Worm (Caenorhabditis elegans): ENCODE results near the gene gta-1.

gta-1 gene

ce11 chrIV:10216704-10217296 lies 36.3 kb downstream of the gta-1 start (continued):
- no peak for TF ChIP-seq hsf-1 (GFP tag; IDR thresholded peaks at IDR 0.05)
- TF ChIP-seq mes-4 (tag; optimal IDR thresholded peaks at IDR 0.05), result no peak
- TF ChIP-seq cebp-1 (GFP tag; IDR thresholded peaks at IDR 0.05), result no peak
- TF ChIP-seq cebp-1 (tag; optimal IDR thresholded peaks at IDR 0.05), result no peak
- TF ChIP-seq F10E7.11 (tag; optimal IDR thresholded peaks at IDR 0.05), result no peak
- no peak for TF ChIP-seq F39B2.1 (GFP tag; IDR thresholded peaks at IDR 0.05)
- TF ChIP-seq aptf-2 (GFP tag; conservative IDR thresholded peaks at IDR 0.05), result no peak
- no peak for TF ChIP-seq nfyb-1 (GFP tag; IDR thresholded peaks at IDR 0.05)

DNA sequence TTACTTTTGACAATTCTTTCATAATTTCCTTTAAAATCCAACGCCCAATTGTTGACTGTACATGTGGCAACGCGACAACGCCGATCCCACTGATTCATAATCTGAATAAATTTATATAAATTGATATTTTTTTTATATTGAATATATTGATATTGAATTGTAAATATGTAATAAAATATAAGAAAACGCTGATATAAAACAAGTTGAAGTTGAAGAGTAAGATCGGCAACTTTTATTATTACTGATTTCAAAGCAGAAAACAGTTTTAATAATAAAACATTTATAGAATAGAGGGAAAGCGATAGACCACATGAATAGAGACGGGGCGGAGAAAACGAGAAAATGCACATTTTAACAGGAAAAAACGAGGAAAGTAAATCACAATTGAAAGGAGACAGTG lies 38.7 kb downstream of the gta-1 start, which contains the start of gene qns-1:
Gene qns-1, minus strand, starts transcription at position 101 of the 400 bp plus-strand sequence.
- TF ChIP-seq lin-35 (GFP tag; optimal IDR thresholded peaks at IDR 0.05) (peak in 1 of 3 experiments; percentile 12), snpc-3.4 (tag; optimal IDR thresholded peaks at IDR 0.05) (peak; percentile 15), B0035.1 (tag; optimal IDR thresholded peaks at IDR 0.05) (no peak), rcor-1 (GFP tag; IDR thresholded peaks at IDR 0.05) (no peak)

- no peak for TF ChIP-seq hmg-20 (GFP tag; IDR thresholded peaks at IDR 0.05)
- TF ChIP-seq ztf-25 (GFP tag; IDR thresholded peaks at IDR 0.05), result no peak
- TF ChIP-seq dox-1 (GFP tag; IDR thresholded peaks at IDR 0.05), result no peak
- no peak for TF ChIP-seq snpc-1.1 (tag; optimal IDR thresholded peaks at IDR 0.05; ENCODE audit: insufficient read depth)
- no peak for TF ChIP-seq ceh-100 (GFP tag; IDR thresholded peaks at IDR 0.05)
Observed at ce11 chrIV:10221187-10221586, 40.7 kb downstream of the gta-1 start, which contains the start of gene tram-1. Gene tram-1 (minus strand): TSS chrIV:10221287.

ce11 chrIV:10222122-10222589 lies 41.7 kb downstream of the gta-1 start, which contains the start of gene C24F3.2:
Gene C24F3.2 (plus strand): TSS chrIV:10222539.
- TF ChIP-seq F33H1.4 (GFP tag; IDR thresholded peaks at IDR 0.05), result no peak
- TF ChIP-seq lag-1 (GFP tag; IDR thresholded peaks at IDR 0.05), result no peak
- peak; percentile 69 for TF ChIP-seq nhr-80 (tag; optimal IDR thresholded peaks at IDR 0.05)
- no peak for TF ChIP-seq nfya-2 (GFP tag; IDR thresholded peaks at IDR 0.05)
- peak; percentile 80; the same call in 1 of the 2 replicates for TF ChIP-seq hmg-1.2 (GFP tag; IDR thresholded peaks at IDR 0.05)
- TF ChIP-seq pbrm-1 (GFP tag; IDR thresholded peaks at IDR 0.05), result 0 out of 2 replicates have a peak, but pooled peaks have one; percentile 32
- peak; percentile 48 for TF ChIP-seq F23B12.7 (tag; optimal IDR thresholded peaks at IDR 0.05; ENCODE audit: insufficient read depth)
- TF ChIP-seq ztf-3 (GFP tag; optimal IDR thresholded peaks at IDR 0.05), result no peak
- TF ChIP-seq K12H6.12 (tag; optimal IDR thresholded peaks at IDR 0.05), result peak; percentile 74
- TF ChIP-seq Y53G8AR.9 (GFP tag; conservative IDR thresholded peaks at IDR 0.05), result no peak
- peak in 1 of 3 experiments; percentile 46 for TF ChIP-seq lin-35 (GFP tag; optimal IDR thresholded peaks at IDR 0.05)
- no peak for TF ChIP-seq nhr-120 (GFP tag; IDR thresholded peaks at IDR 0.05)
- peak; percentile 27 for TF ChIP-seq lsl-1 (GFP tag; optimal IDR thresholded peaks at IDR 0.05)
- peak; percentile 79 for TF ChIP-seq attf-5 (GFP tag; optimal IDR thresholded peaks at IDR 0.05)
- TF ChIP-seq hlh-12 (tag; optimal IDR thresholded peaks at IDR 0.05), result no peak
- TF ChIP-seq dpl-1 (GFP tag; optimal IDR thresholded peaks at IDR 0.05), result no peak
- no peak for TF ChIP-seq B0035.1 (tag; optimal IDR thresholded peaks at IDR 0.05)
- no peak for TF ChIP-seq mel-28 (tag; optimal IDR thresholded peaks at IDR 0.05; ENCODE audit: borderline replicate concordance)
- no peak for TF ChIP-seq B0019.2 (GFP tag; conservative IDR thresholded peaks at IDR 0.05)
- TF ChIP-seq dpff-1 (tag; optimal IDR thresholded peaks at IDR 0.05), result no peak
- TF ChIP-seq efl-1 (GFP tag; optimal IDR thresholded peaks at IDR 0.05), result peak; percentile 28
- no peak for TF ChIP-seq snpc-1.1 (tag; optimal IDR thresholded peaks at IDR 0.05; ENCODE audit: insufficient read depth)
- TF ChIP-seq let-607 (tag; optimal IDR thresholded peaks at IDR 0.05), result peak; percentile 98 to 99
- TF ChIP-seq lin-26 (GFP tag; IDR thresholded peaks at IDR 0.05), result no peak
- TF ChIP-seq F49E8.2 (tag; optimal IDR thresholded peaks at IDR 0.05; ENCODE audit: insufficient read depth), result no peak
- peak; percentile 21 for TF ChIP-seq somi-1 (GFP tag; optimal IDR thresholded peaks at IDR 0.05)
- TF ChIP-seq egl-18 (GFP tag; IDR thresholded peaks at IDR 0.05), result no peak
- peak; percentile 30 for TF ChIP-seq ztf-18 (tag; optimal IDR thresholded peaks at IDR 0.05)

All from whole organism, young adult.